Worm (Caenorhabditis elegans) whole organism, L4 larva: Measurements from ENCODE around the gene ostb-1.

ENCODE experiments used
- D1046.2 ChIP-seq: fragments of 200-800 bp; sonication (Bioruptor generic); IDR thresholded peaks from 2 replicates; pipeline ENCODE4 v1.3.6; 2022; ENCODE audit warnings: missing genetic modification characterization, missing compliant biosample characterization
- F10B5.3 ChIP-seq: sonication (generic microtip); optimal IDR thresholded peaks from 2 replicates; lab custom pipeline; 2016; ENCODE audit warnings: mild to moderate bottlenecking, missing genetic modification characterization, missing compliant biosample characterization
- F37D6.2 ChIP-seq: sonication (generic microtip); optimal IDR thresholded peaks from 2 replicates; lab custom pipeline; 2016; ENCODE audit warnings: mild to moderate bottlenecking, missing genetic modification characterization, missing compliant biosample characterization
- R02D3.7 ChIP-seq: fragments of 150-350 bp; sonication (generic microtip); optimal IDR thresholded peaks from 3 replicates; lab custom pipeline; 2014; ENCODE audit warnings: missing biosample characterization, missing genetic modification characterization
- Y105C5A.15 ChIP-seq: fragments of 200-800 bp; sonication (Bioruptor generic); IDR thresholded peaks from 2 replicates; pipeline ENCODE4 v1.3.6; 2022; ENCODE audit warnings: missing genetic modification characterization, missing compliant biosample characterization
- Y48G9A.11 ChIP-seq: fragments of 200-800 bp; sonication (Bioruptor generic); IDR thresholded peaks from 2 replicates; pipeline ENCODE4 v1.3.6; 2022; ENCODE audit warnings: missing genetic modification reagents, missing genetic modification characterization, missing compliant biosample characterization
- Y5F2A.4 ChIP-seq: fragments of 200-800 bp; sonication (Bioruptor generic); optimal IDR thresholded peaks from 2 replicates; lab custom pipeline; 2018; ENCODE audit warnings: mild to moderate bottlenecking, missing genetic modification characterization, missing compliant biosample characterization
- Y75B8A.6 ChIP-seq: fragments of 200-800 bp; sonication (Bioruptor generic); IDR thresholded peaks from 2 replicates; pipeline ENCODE4 v1.3.6; 2022; ENCODE audit warnings: missing genetic modification reagents, missing genetic modification characterization, missing compliant biosample characterization
- ZK546.5 ChIP-seq, 2 experiments: sonication (generic microtip); optimal IDR thresholded peaks; 2 replicates each; lab custom pipeline; 2017; ENCODE audit warnings: missing biosample characterization in 2 of 2, missing genetic modification characterization in 2 of 2
- aha-1 ChIP-seq: fragments of 150-350 bp; peaks from one replicate; lab custom pipeline; 2014; ENCODE audit warnings: missing biosample characterization, missing genetic modification characterization
- arid-1 ChIP-seq: fragments of 200-800 bp; sonication (Bioruptor generic); conservative IDR thresholded peaks from 2 replicates; pipeline ENCODE4 v1.3.6; 2022; ENCODE audit warnings: missing genetic modification reagents, missing genetic modification characterization, missing compliant biosample characterization
- ceh-28 ChIP-seq: fragments of 150-350 bp; optimal IDR thresholded peaks from 2 replicates; lab custom pipeline; 2014; ENCODE audit warnings: missing biosample characterization, missing genetic modification reagents, missing genetic modification characterization
- ceh-32 ChIP-seq: sonication (generic microtip); optimal IDR thresholded peaks from 2 replicates; lab custom pipeline; 2016; ENCODE audit warnings: mild to moderate bottlenecking, missing genetic modification characterization, missing compliant biosample characterization; ENCODE audit not compliant: poor library complexity
- ceh-62 ChIP-seq: sonication (generic microtip); optimal IDR thresholded peaks from 2 replicates; lab custom pipeline; 2017; ENCODE audit warnings: missing biosample characterization, missing genetic modification characterization
- ceh-82 ChIP-seq: sonication (generic microtip); optimal IDR thresholded peaks from 2 replicates; lab custom pipeline; 2017; ENCODE audit warnings: missing biosample characterization, missing genetic modification characterization
- ces-1 ChIP-seq: fragments of 150-350 bp; sonication (generic microtip); optimal IDR thresholded peaks from 4 replicates; lab custom pipeline; 2014; ENCODE audit warnings: missing biosample characterization, missing genetic modification reagents, missing genetic modification characterization
- daf-12 ChIP-seq: fragments of 150-350 bp; optimal IDR thresholded peaks from 2 replicates; lab custom pipeline; 2014; ENCODE audit warnings: missing biosample characterization, missing genetic modification reagents, missing genetic modification characterization
- daf-19 ChIP-seq: fragments of 200-800 bp; sonication (Bioruptor generic); conservative IDR thresholded peaks from 2 replicates; pipeline ENCODE4 v1.3.6; 2022; ENCODE audit warnings: missing genetic modification characterization, missing compliant biosample characterization
- dmd-9 ChIP-seq: fragments of 200-800 bp; sonication (Bioruptor generic); IDR thresholded peaks from 2 replicates; pipeline ENCODE4 v1.3.6; 2022; ENCODE audit warnings: missing genetic modification reagents, missing genetic modification characterization, missing compliant biosample characterization
- dpl-1 ChIP-seq: fragments of 150-350 bp; optimal IDR thresholded peaks from 2 replicates; lab custom pipeline; 2014; ENCODE audit warnings: missing biosample characterization, missing genetic modification reagents, missing genetic modification characterization
- dve-1 ChIP-seq: sonication (generic microtip); optimal IDR thresholded peaks from 2 replicates; lab custom pipeline; 2017; ENCODE audit warnings: antibody characterized with exemption, mild to moderate bottlenecking, missing genetic modification characterization, missing compliant biosample characterization; ENCODE audit not compliant: insufficient read depth
- fkh-10 ChIP-seq: fragments of 150-350 bp; optimal IDR thresholded peaks from 2 replicates; lab custom pipeline; 2014; ENCODE audit warnings: missing biosample characterization, missing genetic modification reagents, missing genetic modification characterization
- hif-1 ChIP-seq, 2 experiments: sonication (generic microtip); optimal IDR thresholded peaks; 2 replicates each; lab custom pipeline; 2016 to 2017; ENCODE audit warnings: missing compliant biosample characterization in 2 of 2, missing genetic modification characterization in 2 of 2, missing genetic modification reagents in 2 of 2, missing genotype in 2 of 2, mild to moderate bottlenecking in 1 of 2
- hlh-11 ChIP-seq: fragments of 200-800 bp; sonication (Bioruptor generic); optimal IDR thresholded peaks from 2 replicates; lab custom pipeline; 2018; ENCODE audit warnings: mild to moderate bottlenecking, missing genetic modification characterization, missing compliant biosample characterization
- hmg-1.1 ChIP-seq: fragments of 200-800 bp; sonication (Bioruptor generic); IDR thresholded peaks from 2 replicates; pipeline ENCODE4 v1.3.6; 2022; ENCODE audit warnings: missing genetic modification reagents, missing genetic modification characterization, missing compliant biosample characterization
- jun-1 ChIP-seq: fragments of 150-350 bp; optimal IDR thresholded peaks from 2 replicates; lab custom pipeline; 2014; ENCODE audit warnings: missing biosample characterization, missing genetic modification reagents, missing genetic modification characterization
- lim-7 ChIP-seq: fragments of 200-800 bp; sonication (Bioruptor generic); IDR thresholded peaks from 2 replicates; pipeline ENCODE4 v1.3.6; 2022; ENCODE audit warnings: missing genetic modification characterization, missing compliant biosample characterization
- lin-1 ChIP-seq: fragments of 200-800 bp; sonication (Bioruptor generic); IDR thresholded peaks from 2 replicates; pipeline ENCODE4 v1.3.6; 2022; ENCODE audit warnings: missing genetic modification reagents, missing genetic modification characterization, missing compliant biosample characterization
- lin-13 ChIP-seq: fragments of 150-350 bp; optimal IDR thresholded peaks from 2 replicates; lab custom pipeline; 2014; ENCODE audit warnings: missing biosample characterization, missing genetic modification reagents, missing genetic modification characterization
- lin-15B ChIP-seq: fragments of 150-350 bp; sonication (generic microtip); optimal IDR thresholded peaks from 3 replicates; lab custom pipeline; 2014; ENCODE audit warnings: missing biosample characterization, missing genetic modification characterization
- lin-38 ChIP-seq: fragments of 200-800 bp; sonication (Bioruptor generic); IDR thresholded peaks from 2 replicates; pipeline ENCODE4 v1.3.6; 2022; ENCODE audit warnings: missing genetic modification reagents, missing genetic modification characterization, missing compliant biosample characterization
- lsy-2 ChIP-seq, 2 experiments: fragments of 150-350 bp in 1 of 2; sonication (generic microtip) in 1 of 2; optimal IDR thresholded peaks; 2 replicates each; lab custom pipeline; 2014 to 2017; ENCODE audit warnings: missing biosample characterization in 2 of 2, missing genetic modification characterization in 2 of 2
- mdt-29 ChIP-seq: fragments of 200-800 bp; sonication (Bioruptor generic); IDR thresholded peaks from 2 replicates; pipeline ENCODE4 v1.3.6; 2022; ENCODE audit warnings: missing genetic modification reagents, missing genetic modification characterization, missing compliant biosample characterization
- mep-1 ChIP-seq: fragments of 150-350 bp; sonication (generic microtip); optimal IDR thresholded peaks from 3 replicates; lab custom pipeline; 2014; ENCODE audit warnings: missing biosample characterization, missing genetic modification characterization
- nhr-102 ChIP-seq: sonication (generic microtip); optimal IDR thresholded peaks from 2 replicates; lab custom pipeline; 2016; ENCODE audit warnings: mild to moderate bottlenecking, missing genetic modification characterization, moderate library complexity, missing compliant biosample characterization
- nhr-11 ChIP-seq: fragments of 150-350 bp; optimal IDR thresholded peaks from 2 replicates; lab custom pipeline; 2014; ENCODE audit warnings: missing biosample characterization, missing genetic modification characterization
- nhr-111 ChIP-seq: fragments of 200-800 bp; sonication (Bioruptor generic); optimal IDR thresholded peaks from 2 replicates; lab custom pipeline; 2018; ENCODE audit warnings: mild to moderate bottlenecking, missing genetic modification characterization, missing compliant biosample characterization
- nhr-237 ChIP-seq: sonication (generic microtip); optimal IDR thresholded peaks from 2 replicates; lab custom pipeline; 2017; ENCODE audit warnings: missing biosample characterization, missing genetic modification characterization
- nhr-28 ChIP-seq: fragments of 150-350 bp; optimal IDR thresholded peaks from 2 replicates; lab custom pipeline; 2014; ENCODE audit warnings: missing biosample characterization, missing genetic modification characterization
- nhr-41 ChIP-seq: fragments of 200-800 bp; sonication (Bioruptor generic); IDR thresholded peaks from 2 replicates; pipeline ENCODE4 v1.3.6; 2022; ENCODE audit warnings: missing genetic modification reagents, missing genetic modification characterization, missing compliant biosample characterization
- nhr-6 ChIP-seq: fragments of 150-350 bp; optimal IDR thresholded peaks from 2 replicates; lab custom pipeline; 2014; ENCODE audit warnings: missing biosample characterization, missing genetic modification characterization
- nhr-77 ChIP-seq: fragments of 150-350 bp; optimal IDR thresholded peaks from 2 replicates; lab custom pipeline; 2014; ENCODE audit warnings: missing biosample characterization, missing genetic modification characterization
- set-16 ChIP-seq: fragments of 200-800 bp; sonication (Bioruptor generic); IDR thresholded peaks from 2 replicates; pipeline ENCODE4 v1.3.6; 2022; ENCODE audit warnings: missing genetic modification reagents, missing genetic modification characterization, missing compliant biosample characterization
- snpc-1.2 ChIP-seq: fragments of 200-800 bp; sonication (Bioruptor generic); IDR thresholded peaks from 2 replicates; pipeline ENCODE4 v1.3.6; 2022; ENCODE audit warnings: missing genetic modification reagents, missing genetic modification characterization, missing compliant biosample characterization
- snpc-4 ChIP-seq: fragments of 150-350 bp; optimal IDR thresholded peaks from 2 replicates; lab custom pipeline; 2014; ENCODE audit warnings: missing biosample characterization, missing genetic modification characterization
- spr-1 ChIP-seq: sonication (generic microtip); optimal IDR thresholded peaks from 2 replicates; lab custom pipeline; 2016; ENCODE audit warnings: mild to moderate bottlenecking, missing genetic modification characterization, missing compliant biosample characterization
- spr-3 ChIP-seq: fragments of 200-800 bp; sonication (Bioruptor generic); optimal IDR thresholded peaks from 2 replicates; lab custom pipeline; 2018; ENCODE audit warnings: mild to moderate bottlenecking, missing genetic modification characterization, missing compliant biosample characterization
- tag-97 ChIP-seq: fragments of 200-800 bp; sonication (Bioruptor generic); IDR thresholded peaks from 2 replicates; pipeline ENCODE4 v1.3.6; 2022; ENCODE audit warnings: missing genetic modification characterization, missing compliant biosample characterization
- unc-130 ChIP-seq: sonication (generic microtip); optimal IDR thresholded peaks from 2 replicates; lab custom pipeline; 2016; ENCODE audit warnings: missing genetic modification reagents, missing genetic modification characterization, missing compliant biosample characterization
- unc-39 ChIP-seq: sonication (generic microtip); optimal IDR thresholded peaks from 2 replicates; lab custom pipeline; 2017; ENCODE audit warnings: missing biosample characterization, missing genetic modification characterization
- unc-62 ChIP-seq, 3 experiments: fragments of 150-350 bp in 1 of 3; sonication (generic microtip); optimal IDR thresholded peaks in 2 of 3; peaks in 1 of 3; 1 replicate in 1 of 3; 2 replicates in 2 of 3; lab custom pipeline; 2014 to 2017; ENCODE audit warnings: missing biosample characterization in 3 of 3, missing genetic modification characterization in 3 of 3, missing genetic modification reagents in 3 of 3, missing genotype in 1 of 3
- ztf-11 ChIP-seq: fragments of 150-350 bp; optimal IDR thresholded peaks from 2 replicates; lab custom pipeline; 2014; ENCODE audit warnings: missing biosample characterization, missing genetic modification characterization
- ztf-7 ChIP-seq: fragments of 150-350 bp; optimal IDR thresholded peaks from 2 replicates; lab custom pipeline; 2014; ENCODE audit warnings: missing biosample characterization, missing genetic modification characterization

ostb-1 gene

ce11 chrII:7814915-7815314 is 49.4 kb upstream of the ostb-1 start (continued):
- TF ChIP-seq ztf-11 (tag; lab: Kevin White, UChicago) (no peak), Y105C5A.15 (GFP tag; lab: Robert Waterston, UW) (no peak), ceh-32 (tag; lab: Kevin White, UChicago) (no peak), fkh-10 (no peak), unc-39 (tag; lab: Kevin White, UChicago) (no peak), ces-1 (GFP tag; lab: Kevin White, UChicago) (no peak), lin-38 (GFP tag; lab: Robert Waterston, UW) (no peak), lsy-2 (tag; optimal IDR thresholded peaks at IDR 0.05; lab: Kevin White, UChicago) (peak in 1 of 2 experiments; percentile 10), snpc-1.2 (GFP tag; lab: Robert Waterston, UW) (no peak), hmg-1.1 (GFP tag; lab: Robert Waterston, UW) (no peak), dmd-9 (no peak), nhr-102 (tag; lab: Kevin White, UChicago) (peak; percentile 29), dve-1 (tag; lab: Kevin White, UChicago) (peak; percentile 93), unc-62 (GFP tag; optimal IDR thresholded peaks at IDR 0.05 in 1 of 2; lab: Kevin White, UChicago) (peak; percentile 8 to 73), unc-62 (tag; optimal IDR thresholded peaks at IDR 0.05; lab: Kevin White, UChicago) (no peak), R02D3.7 (tag; lab: Kevin White, UChicago) (no peak), snpc-4 (tag; lab: Kevin White, UChicago) (no peak), ceh-62 (tag; lab: Kevin White, UChicago) (no peak), daf-19 (no peak), Y48G9A.11 (no peak), nhr-237 (tag; lab: Kevin White, UChicago) (no peak), aha-1 (tag; lab: Kevin White, UChicago) (peak; percentile 57), nhr-77 (tag; lab: Kevin White, UChicago) (peak; percentile 40), ztf-7 (no peak), lin-13 (GFP tag; lab: Kevin White, UChicago) (no peak), unc-130 (GFP tag; lab: Kevin White, UChicago) (no peak), Y5F2A.4 (no peak), set-16 (GFP tag; lab: Robert Waterston, UW) (no peak), lin-1 (no peak), hif-1 (tag; optimal IDR thresholded peaks at IDR 0.05; lab: Kevin White, UChicago) (no peak), spr-3 (GFP tag; lab: Kevin White, UChicago) (no peak), ceh-82 (tag; lab: Kevin White, UChicago) (no peak), Y75B8A.6 (no peak), nhr-111 (GFP tag; lab: Kevin White, UChicago) (no peak), daf-12 (tag; lab: Kevin White, UChicago) (no peak), nhr-41 (no peak), F37D6.2 (tag; lab: Kevin White, UChicago) (no peak), jun-1 (tag; lab: Kevin White, UChicago) (no peak), mep-1 (tag; lab: Kevin White, UChicago) (no peak), nhr-28 (tag; lab: Kevin White, UChicago) (peak; percentile 73), D1046.2 (GFP tag; lab: Robert Waterston, UW) (no peak), arid-1 (GFP tag; lab: Robert Waterston, UW) (no peak), hlh-11 (peak; percentile 86), tag-97 (GFP tag; lab: Robert Waterston, UW) (no peak), dpl-1 (no peak), nhr-6 (tag; lab: Kevin White, UChicago) (no peak), ZK546.5 (tag; optimal IDR thresholded peaks at IDR 0.05; lab: Kevin White, UChicago) (no peak), F10B5.3 (tag; lab: Kevin White, UChicago) (no peak), lin-15B (tag; lab: Kevin White, UChicago) (no peak), nhr-11 (tag; lab: Kevin White, UChicago) (no peak), mdt-29 (GFP tag; lab: Robert Waterston, UW) (no peak), lim-7 (no peak), ceh-28 (tag; lab: Kevin White, UChicago) (no peak), spr-1 (tag; lab: Kevin White, UChicago) (no peak)
